Worm (Caenorhabditis elegans) whole organism, L4 larva: ENCODE measurements around the gene scp-1.

ENCODE experiments used
- D1046.2 ChIP-seq: fragments of 200-800 bp; sonication (Bioruptor generic); IDR thresholded peaks from 2 replicates; pipeline ENCODE4 v1.3.6; 2022; ENCODE audit warnings: missing genetic modification characterization, missing compliant biosample characterization
- F26F4.8 ChIP-seq: fragments of 200-800 bp; sonication (Bioruptor generic); conservative IDR thresholded peaks from 2 replicates; pipeline ENCODE4 v1.3.6; 2022; ENCODE audit warnings: missing genetic modification characterization, missing compliant biosample characterization
- F37D6.2 ChIP-seq: sonication (generic microtip); optimal IDR thresholded peaks from 2 replicates; lab custom pipeline; 2016; ENCODE audit warnings: mild to moderate bottlenecking, missing genetic modification characterization, missing compliant biosample characterization
- Y105C5A.15 ChIP-seq: fragments of 200-800 bp; sonication (Bioruptor generic); IDR thresholded peaks from 2 replicates; pipeline ENCODE4 v1.3.6; 2022; ENCODE audit warnings: missing genetic modification characterization, missing compliant biosample characterization
- Y5F2A.4 ChIP-seq: fragments of 200-800 bp; sonication (Bioruptor generic); optimal IDR thresholded peaks from 2 replicates; lab custom pipeline; 2018; ENCODE audit warnings: mild to moderate bottlenecking, missing genetic modification characterization, missing compliant biosample characterization
- Y75B8A.6 ChIP-seq: fragments of 200-800 bp; sonication (Bioruptor generic); IDR thresholded peaks from 2 replicates; pipeline ENCODE4 v1.3.6; 2022; ENCODE audit warnings: missing genetic modification reagents, missing genetic modification characterization, missing compliant biosample characterization
- ZK337.2 ChIP-seq: fragments of 200-800 bp; sonication (Bioruptor generic); IDR thresholded peaks from 2 replicates; pipeline ENCODE4 v1.3.6; 2022; ENCODE audit warnings: missing genetic modification reagents, missing genetic modification characterization, missing compliant biosample characterization
- ZK546.5 ChIP-seq, 2 experiments: sonication (generic microtip); optimal IDR thresholded peaks; 2 replicates each; lab custom pipeline; 2017; ENCODE audit warnings: missing biosample characterization in 2 of 2, missing genetic modification characterization in 2 of 2
- aly-2 ChIP-seq: sonication (generic microtip); optimal IDR thresholded peaks from 2 replicates; lab custom pipeline; 2018; ENCODE audit warnings: missing biosample characterization, missing genetic modification characterization
- ama-1 ChIP-seq: fragments of 150-350 bp; optimal IDR thresholded peaks from 2 replicates; lab custom pipeline; 2014; ENCODE audit warnings: inconsistent platforms, mixed read lengths
- attf-4 ChIP-seq: sonication (generic microtip); optimal IDR thresholded peaks from 3 replicates; lab custom pipeline; 2017; ENCODE audit warnings: missing biosample characterization, missing genetic modification characterization
- ceh-20 ChIP-seq: fragments of 200-800 bp; sonication (Bioruptor generic); IDR thresholded peaks from 2 replicates; pipeline ENCODE4 v1.3.6; 2022; ENCODE audit warnings: missing genetic modification reagents, missing genetic modification characterization, missing compliant biosample characterization
- daf-12 ChIP-seq: fragments of 150-350 bp; optimal IDR thresholded peaks from 2 replicates; lab custom pipeline; 2014; ENCODE audit warnings: missing biosample characterization, missing genetic modification reagents, missing genetic modification characterization
- daf-16 ChIP-seq, 3 experiments: sonication (generic microtip); optimal IDR thresholded peaks; 2 replicates each; lab custom pipeline; 2016 to 2017; ENCODE audit warnings: missing genetic modification characterization in 3 of 3, missing genetic modification reagents in 3 of 3, mild to moderate bottlenecking in 2 of 3, missing compliant biosample characterization in 2 of 3, missing biosample characterization in 1 of 3, moderate library complexity in 1 of 3
- dve-1 ChIP-seq: sonication (generic microtip); optimal IDR thresholded peaks from 2 replicates; lab custom pipeline; 2017; ENCODE audit warnings: antibody characterized with exemption, mild to moderate bottlenecking, missing genetic modification characterization, missing compliant biosample characterization; ENCODE audit not compliant: insufficient read depth
- egl-27 ChIP-seq: sonication (generic microtip); optimal IDR thresholded peaks from 3 replicates; lab custom pipeline; 2017; ENCODE audit warnings: missing biosample characterization, missing genetic modification reagents, missing genetic modification characterization
- fkh-10 ChIP-seq: fragments of 150-350 bp; optimal IDR thresholded peaks from 2 replicates; lab custom pipeline; 2014; ENCODE audit warnings: missing biosample characterization, missing genetic modification reagents, missing genetic modification characterization
- hif-1 ChIP-seq, 2 experiments: sonication (generic microtip); optimal IDR thresholded peaks; 2 replicates each; lab custom pipeline; 2016 to 2017; ENCODE audit warnings: missing compliant biosample characterization in 2 of 2, missing genetic modification characterization in 2 of 2, missing genetic modification reagents in 2 of 2, missing genotype in 2 of 2, mild to moderate bottlenecking in 1 of 2
- hmg-1.1 ChIP-seq: fragments of 200-800 bp; sonication (Bioruptor generic); IDR thresholded peaks from 2 replicates; pipeline ENCODE4 v1.3.6; 2022; ENCODE audit warnings: missing genetic modification reagents, missing genetic modification characterization, missing compliant biosample characterization
- lin-1 ChIP-seq: fragments of 200-800 bp; sonication (Bioruptor generic); IDR thresholded peaks from 2 replicates; pipeline ENCODE4 v1.3.6; 2022; ENCODE audit warnings: missing genetic modification reagents, missing genetic modification characterization, missing compliant biosample characterization
- lin-13 ChIP-seq: fragments of 150-350 bp; optimal IDR thresholded peaks from 2 replicates; lab custom pipeline; 2014; ENCODE audit warnings: missing biosample characterization, missing genetic modification reagents, missing genetic modification characterization
- lin-15B ChIP-seq: fragments of 150-350 bp; sonication (generic microtip); optimal IDR thresholded peaks from 3 replicates; lab custom pipeline; 2014; ENCODE audit warnings: missing biosample characterization, missing genetic modification characterization
- lin-39 ChIP-seq: fragments of 150-350 bp; optimal IDR thresholded peaks from 2 replicates; lab custom pipeline; 2014; ENCODE audit warnings: missing biosample characterization, missing genetic modification reagents, missing genetic modification characterization
- lir-3 ChIP-seq: sonication (generic microtip); optimal IDR thresholded peaks from 2 replicates; lab custom pipeline; 2016; ENCODE audit warnings: mild to moderate bottlenecking, missing genetic modification characterization, missing compliant biosample characterization
- madf-9 ChIP-seq: fragments of 200-800 bp; sonication (Bioruptor generic); conservative IDR thresholded peaks from 2 replicates; pipeline ENCODE4 v1.3.6; 2022; ENCODE audit warnings: missing genetic modification reagents, missing genetic modification characterization, missing compliant biosample characterization
- nhr-102 ChIP-seq: sonication (generic microtip); optimal IDR thresholded peaks from 2 replicates; lab custom pipeline; 2016; ENCODE audit warnings: mild to moderate bottlenecking, missing genetic modification characterization, moderate library complexity, missing compliant biosample characterization
- nhr-11 ChIP-seq: fragments of 150-350 bp; optimal IDR thresholded peaks from 2 replicates; lab custom pipeline; 2014; ENCODE audit warnings: missing biosample characterization, missing genetic modification characterization
- nhr-237 ChIP-seq: sonication (generic microtip); optimal IDR thresholded peaks from 2 replicates; lab custom pipeline; 2017; ENCODE audit warnings: missing biosample characterization, missing genetic modification characterization
- nhr-41 ChIP-seq: fragments of 200-800 bp; sonication (Bioruptor generic); IDR thresholded peaks from 2 replicates; pipeline ENCODE4 v1.3.6; 2022; ENCODE audit warnings: missing genetic modification reagents, missing genetic modification characterization, missing compliant biosample characterization
- nhr-42 ChIP-seq: fragments of 200-800 bp; sonication (Bioruptor generic); IDR thresholded peaks from 2 replicates; pipeline ENCODE4 v1.3.6; 2022; ENCODE audit warnings: missing genetic modification characterization, missing compliant biosample characterization
- nhr-77 ChIP-seq: fragments of 150-350 bp; optimal IDR thresholded peaks from 2 replicates; lab custom pipeline; 2014; ENCODE audit warnings: missing biosample characterization, missing genetic modification characterization
- pqm-1 ChIP-seq: sonication (generic microtip); optimal IDR thresholded peaks from 2 replicates; lab custom pipeline; 2017; ENCODE audit warnings: missing biosample characterization, missing genetic modification characterization
- sdz-12 ChIP-seq: fragments of 200-800 bp; sonication (Bioruptor generic); optimal IDR thresholded peaks from 2 replicates; lab custom pipeline; 2018; ENCODE audit warnings: mild to moderate bottlenecking, missing genetic modification characterization, missing compliant biosample characterization
- set-16 ChIP-seq: fragments of 200-800 bp; sonication (Bioruptor generic); IDR thresholded peaks from 2 replicates; pipeline ENCODE4 v1.3.6; 2022; ENCODE audit warnings: missing genetic modification reagents, missing genetic modification characterization, missing compliant biosample characterization
- snpc-4 ChIP-seq: fragments of 150-350 bp; optimal IDR thresholded peaks from 2 replicates; lab custom pipeline; 2014; ENCODE audit warnings: missing biosample characterization, missing genetic modification characterization
- spr-1 ChIP-seq: sonication (generic microtip); optimal IDR thresholded peaks from 2 replicates; lab custom pipeline; 2016; ENCODE audit warnings: mild to moderate bottlenecking, missing genetic modification characterization, missing compliant biosample characterization
- spr-3 ChIP-seq: fragments of 200-800 bp; sonication (Bioruptor generic); optimal IDR thresholded peaks from 2 replicates; lab custom pipeline; 2018; ENCODE audit warnings: mild to moderate bottlenecking, missing genetic modification characterization, missing compliant biosample characterization
- tag-97 ChIP-seq: fragments of 200-800 bp; sonication (Bioruptor generic); IDR thresholded peaks from 2 replicates; pipeline ENCODE4 v1.3.6; 2022; ENCODE audit warnings: missing genetic modification characterization, missing compliant biosample characterization
- unc-130 ChIP-seq: sonication (generic microtip); optimal IDR thresholded peaks from 2 replicates; lab custom pipeline; 2016; ENCODE audit warnings: missing genetic modification reagents, missing genetic modification characterization, missing compliant biosample characterization
- unc-62 ChIP-seq, 3 experiments: fragments of 150-350 bp in 1 of 3; sonication (generic microtip); optimal IDR thresholded peaks in 2 of 3; peaks in 1 of 3; 1 replicate in 1 of 3; 2 replicates in 2 of 3; lab custom pipeline; 2014 to 2017; ENCODE audit warnings: missing biosample characterization in 3 of 3, missing genetic modification characterization in 3 of 3, missing genetic modification reagents in 3 of 3, missing genotype in 1 of 3
- vab-7 ChIP-seq: fragments of 200-800 bp; sonication (Bioruptor generic); IDR thresholded peaks from 2 replicates; pipeline ENCODE4 v1.3.6; 2022; ENCODE audit warnings: missing genetic modification reagents, missing genetic modification characterization, missing compliant biosample characterization
- zfp-3 ChIP-seq: fragments of 200-800 bp; sonication (Bioruptor generic); conservative IDR thresholded peaks from 2 replicates; pipeline ENCODE4 v1.3.6; 2022; ENCODE audit warnings: missing genetic modification reagents, missing genetic modification characterization, missing compliant biosample characterization
- zip-2 ChIP-seq: fragments of 150-350 bp; optimal IDR thresholded peaks from 2 replicates; lab custom pipeline; 2014; ENCODE audit warnings: missing biosample characterization, missing genetic modification characterization
- ztf-7 ChIP-seq: fragments of 150-350 bp; optimal IDR thresholded peaks from 2 replicates; lab custom pipeline; 2014; ENCODE audit warnings: missing biosample characterization, missing genetic modification characterization

The scp-1 gene

ce11 chrII:9284358-9285170 is 49.2 kb upstream of the scp-1 start (continued):
- TF ChIP-seq tag-97 (GFP tag; lab: Robert Waterston, UW) (no peak), nhr-41 (GFP tag; lab: Robert Waterston, UW) (no peak), ZK546.5 (tag; optimal IDR thresholded peaks at IDR 0.05; lab: Kevin White, UChicago) (no peak), daf-12 (no peak), aly-2 (tag; lab: Kevin White, UChicago) (no peak), zip-2 (no peak), nhr-42 (no peak), Y105C5A.15 (GFP tag; lab: Robert Waterston, UW) (no peak), ZK337.2 (no peak), daf-16 (GFP tag; optimal IDR thresholded peaks at IDR 0.05; lab: Kevin White, UChicago) (no peak), daf-16 (tag; optimal IDR thresholded peaks at IDR 0.05; lab: Kevin White, UChicago) (peak; percentile 46), Y75B8A.6 (no peak), lir-3 (no peak), lin-13 (no peak), ceh-20 (GFP tag; lab: Robert Waterston, UW) (no peak), hif-1 (tag; optimal IDR thresholded peaks at IDR 0.05; lab: Kevin White, UChicago) (no peak)

DNA sequence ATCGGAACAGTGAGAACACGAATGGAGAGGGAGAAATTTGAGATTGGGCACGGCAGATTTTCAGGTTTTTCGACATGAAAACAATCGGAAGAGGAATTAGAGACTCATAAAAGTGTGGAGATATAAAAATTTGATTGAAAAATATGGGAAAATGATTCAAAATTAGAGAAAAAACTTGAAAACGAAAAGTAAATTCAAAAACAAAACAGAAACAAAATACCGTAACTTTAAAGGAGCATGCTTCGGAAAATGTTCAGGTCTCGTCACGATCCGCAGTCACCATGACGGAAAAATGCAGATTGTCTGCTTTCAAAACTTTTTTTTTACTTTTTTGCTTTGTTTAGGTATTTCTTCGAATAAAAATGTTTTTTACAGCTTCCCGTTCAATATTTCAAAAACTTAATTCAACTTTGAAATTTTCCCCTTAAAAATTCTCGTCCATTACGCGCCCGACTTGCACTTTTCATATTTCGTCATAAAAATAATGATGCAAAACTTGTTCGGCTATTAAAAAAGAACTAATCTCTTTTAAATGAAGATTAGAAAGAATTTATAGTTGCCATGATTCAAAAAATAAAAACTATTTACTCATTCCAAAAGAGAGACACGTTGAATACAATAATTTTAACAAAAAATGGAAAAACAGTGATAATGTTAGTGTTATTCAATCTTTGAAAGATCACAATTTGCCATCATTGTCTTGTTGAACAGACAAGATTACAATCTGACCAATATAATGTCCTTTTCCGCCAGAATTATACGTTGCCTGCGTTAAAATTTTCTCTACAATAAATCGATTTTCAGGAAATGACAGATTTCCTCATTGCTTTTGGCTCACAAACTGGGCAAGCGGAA is 48.4 kb upstream of the scp-1 start, which contains the start of gene mtrr-1:
Gene mtrr-1 (plus strand): TSS at position 805 of the 855 bp plus-strand sequence.
- TF ChIP-seq aly-2 (tag; lab: Kevin White, UChicago), result no peak
- no peak for TF ChIP-seq ZK546.5 (tag; optimal IDR thresholded peaks at IDR 0.05; lab: Kevin White, UChicago)
- peak in 1 of 2 experiments; percentile 48 for TF ChIP-seq daf-16 (GFP tag; optimal IDR thresholded peaks at IDR 0.05; lab: Kevin White, UChicago)
- no peak for TF ChIP-seq daf-16 (tag; optimal IDR thresholded peaks at IDR 0.05; lab: Kevin White, UChicago)
- no peak for TF ChIP-seq spr-3 (GFP tag; lab: Kevin White, UChicago)
- no peak for TF ChIP-seq ceh-20 (GFP tag; lab: Robert Waterston, UW)
- TF ChIP-seq Y5F2A.4 (GFP tag; lab: Kevin White, UChicago), result no peak
- no peak for TF ChIP-seq D1046.2
- no peak for TF ChIP-seq nhr-102 (tag; lab: Kevin White, UChicago)
- no peak for TF ChIP-seq vab-7 (GFP tag; lab: Robert Waterston, UW)
- no peak for TF ChIP-seq attf-4
- TF ChIP-seq pqm-1 (tag; lab: Kevin White, UChicago), result no peak
- no peak for TF ChIP-seq snpc-4 (tag; lab: Kevin White, UChicago)
- no peak for TF ChIP-seq spr-1
- TF ChIP-seq lin-15B (tag; lab: Kevin White, UChicago), result no peak
- no peak for TF ChIP-seq nhr-77 (tag; lab: Kevin White, UChicago)
- no peak for TF ChIP-seq nhr-42
- no peak for TF ChIP-seq sdz-12 (GFP tag; lab: Kevin White, UChicago)
- no peak for TF ChIP-seq unc-130 (GFP tag; lab: Kevin White, UChicago)
- TF ChIP-seq lin-1 (GFP tag; lab: Robert Waterston, UW), result 0 out of 2 replicates have a peak, but pooled peaks have one; percentile 9
- TF ChIP-seq madf-9 (GFP tag; lab: Robert Waterston, UW), result no peak
- TF ChIP-seq dve-1, result no peak
- TF ChIP-seq egl-27 (tag; lab: Kevin White, UChicago), result no peak
- no peak for TF ChIP-seq nhr-11
- TF ChIP-seq fkh-10 (GFP tag; lab: Kevin White, UChicago), result no peak
- TF ChIP-seq ZK337.2, result no peak
- peak; percentile 58 for TF ChIP-seq ama-1 (lab: Kevin White, UChicago)
- TF ChIP-seq F26F4.8 (GFP tag; lab: Robert Waterston, UW), result no peak
- TF ChIP-seq lin-13, result no peak
- no peak for TF ChIP-seq nhr-237 (tag; lab: Kevin White, UChicago)
- no peak for TF ChIP-seq nhr-41 (GFP tag; lab: Robert Waterston, UW)
- TF ChIP-seq set-16 (GFP tag; lab: Robert Waterston, UW), result no peak
- TF ChIP-seq F37D6.2, result no peak
- TF ChIP-seq ztf-7 (tag; lab: Kevin White, UChicago), result no peak
- no peak for TF ChIP-seq zfp-3 (GFP tag; lab: Robert Waterston, UW)
- no peak for TF ChIP-seq lin-39 (tag; lab: Kevin White, UChicago)
- TF ChIP-seq unc-62 (GFP tag; optimal IDR thresholded peaks at IDR 0.05 in 1 of 2; lab: Kevin White, UChicago), result peak in 1 of 2 experiments; percentile 15
- no peak for TF ChIP-seq unc-62 (tag; optimal IDR thresholded peaks at IDR 0.05; lab: Kevin White, UChicago)
- no peak for TF ChIP-seq zip-2
- TF ChIP-seq hmg-1.1 (GFP tag; lab: Robert Waterston, UW), result no peak
